Fruit fly (Drosophila melanogaster) whole organism, embryonic: ENCODE data around the gene CG15553.

Experiments
- Abd-B ChIP-seq: fragments of 200-800 bp; sonication (Bioruptor generic); optimal IDR thresholded peaks from 2 replicates; lab custom pipeline; 2018; ENCODE audit warnings: missing biosample characterization, mild to moderate bottlenecking, missing genetic modification characterization, moderate library complexity
- CG10147 ChIP-seq: fragments of 200-800 bp; sonication (Bioruptor generic); optimal IDR thresholded peaks from 2 replicates; lab custom pipeline; 2019; ENCODE audit warnings: missing biosample characterization, mild to moderate bottlenecking, missing genetic modification characterization, moderate library complexity
- CG10462 ChIP-seq: fragments of 200-800 bp; sonication (Bioruptor generic); optimal IDR thresholded peaks from 2 replicates; lab custom pipeline; 2016; ENCODE audit warnings: missing biosample characterization, missing genetic modification characterization
- CG13624 ChIP-seq: fragments of 200-800 bp; sonication (Bioruptor generic); optimal IDR thresholded peaks from 2 replicates; lab custom pipeline; 2016; ENCODE audit warnings: missing biosample characterization, missing genetic modification characterization
- CG13775 ChIP-seq: fragments of 200-800 bp; sonication (Bioruptor generic); optimal IDR thresholded peaks from 3 replicates; lab custom pipeline; 2017; ENCODE audit warnings: missing biosample characterization, mild to moderate bottlenecking, missing genetic modification characterization
- CG14014 ChIP-seq: fragments of 200-800 bp; sonication (Bioruptor generic); IDR thresholded peaks from 2 replicates; pipeline ENCODE4 v1.3.6; 2022; ENCODE audit warnings: missing biosample characterization, missing genetic modification characterization
- CG14860 ChIP-seq: fragments of 200-800 bp; sonication (Bioruptor generic); IDR thresholded peaks from 3 replicates; pipeline ENCODE4 v1.3.6; 2022; ENCODE audit warnings: missing biosample characterization, missing genetic modification characterization; ENCODE audit not compliant: partially characterized antibody
- CG14965 ChIP-seq: fragments of 200-800 bp; sonication (Bioruptor generic); optimal IDR thresholded peaks from 2 replicates; lab custom pipeline; 2016; ENCODE audit warnings: missing biosample characterization, missing genetic modification characterization, borderline replicate concordance
- CG17802 ChIP-seq: fragments of 200-800 bp; sonication (Bioruptor generic); optimal IDR thresholded peaks from 2 replicates; lab custom pipeline; 2018; ENCODE audit warnings: missing biosample characterization, mild to moderate bottlenecking, missing genetic modification characterization, moderate library complexity
- CG18764 ChIP-seq: fragments of 200-800 bp; sonication (Bioruptor generic); optimal IDR thresholded peaks from 3 replicates; lab custom pipeline; 2016; ENCODE audit warnings: missing biosample characterization, missing genetic modification characterization
- CG2202 ChIP-seq: fragments of 200-800 bp; sonication (Bioruptor generic); optimal IDR thresholded peaks from 2 replicates; lab custom pipeline; 2018; ENCODE audit warnings: missing biosample characterization, mild to moderate bottlenecking, missing genetic modification characterization
- CG2875 ChIP-seq: fragments of 200-800 bp; sonication (Bioruptor generic); optimal IDR thresholded peaks from 2 replicates; lab custom pipeline; 2017; ENCODE audit warnings: missing biosample characterization, mild to moderate bottlenecking, missing genetic modification characterization, missing genetic modification reagents
- CG31365 ChIP-seq: fragments of 200-800 bp; sonication (Bioruptor generic); optimal IDR thresholded peaks from 2 replicates; lab custom pipeline; 2018; ENCODE audit warnings: missing biosample characterization, mild to moderate bottlenecking, missing genetic modification characterization
- CG32772 ChIP-seq: fragments of 200-800 bp; sonication (Bioruptor generic); IDR thresholded peaks from 2 replicates; pipeline ENCODE4 v1.3.6; 2022; ENCODE audit warnings: missing biosample characterization, missing genetic modification characterization
- CG3726 ChIP-seq: fragments of 200-800 bp; sonication (Bioruptor generic); IDR thresholded peaks from 3 replicates; pipeline ENCODE4, ENCODE4 v1.3.6; 2022; ENCODE audit warnings: missing biosample characterization, missing genetic modification characterization
- CG7963 ChIP-seq: fragments of 200-800 bp; sonication (Bioruptor generic); IDR thresholded peaks from 3 replicates; pipeline ENCODE4 v1.3.6; 2022; ENCODE audit warnings: missing biosample characterization, missing genetic modification characterization; ENCODE audit not compliant: partially characterized antibody
- CG9609 ChIP-seq: fragments of 200-800 bp; sonication (Bioruptor generic); optimal IDR thresholded peaks from 3 replicates; lab custom pipeline; 2016; ENCODE audit warnings: missing biosample characterization, missing genetic modification characterization
- CG9797 ChIP-seq: fragments of 200-800 bp; sonication (Bioruptor generic); optimal IDR thresholded peaks from 3 replicates; lab custom pipeline; 2018; ENCODE audit warnings: missing biosample characterization, mild to moderate bottlenecking, missing genetic modification characterization
- CG9932 ChIP-seq: fragments of 200-800 bp; sonication (Bioruptor generic); IDR thresholded peaks from 2 replicates; pipeline ENCODE4 v1.3.6; 2022; ENCODE audit warnings: missing biosample characterization, missing genetic modification characterization
- CoRest ChIP-seq: fragments of 200-800 bp; sonication (Bioruptor generic); optimal IDR thresholded peaks from 3 replicates; lab custom pipeline; 2018; ENCODE audit warnings: missing biosample characterization, mild to moderate bottlenecking, missing genetic modification characterization, moderate library complexity
- Dip3 ChIP-seq: fragments of 200-800 bp; sonication (Bioruptor generic); optimal IDR thresholded peaks from 3 replicates; lab custom pipeline; 2016; ENCODE audit warnings: missing biosample characterization, missing genetic modification characterization
- Dref ChIP-seq: fragments of 200-800 bp; sonication (Bioruptor generic); IDR thresholded peaks from 2 replicates; pipeline ENCODE4 v1.3.6; 2022; ENCODE audit warnings: missing biosample characterization, missing genetic modification characterization
- Elba2 ChIP-seq: fragments of 200-800 bp; sonication (Bioruptor generic); optimal IDR thresholded peaks from 3 replicates; lab custom pipeline; 2016; ENCODE audit warnings: missing biosample characterization, missing genetic modification characterization
- HLH3B ChIP-seq: fragments of 200-800 bp; sonication (Bioruptor generic); IDR thresholded peaks from 2 replicates; pipeline ENCODE4 v1.3.6; 2022; ENCODE audit warnings: missing biosample characterization, missing genetic modification characterization
- HmgZ ChIP-seq: fragments of 200-800 bp; sonication (Bioruptor generic); optimal IDR thresholded peaks from 2 replicates; lab custom pipeline; 2018; ENCODE audit warnings: missing biosample characterization, mild to moderate bottlenecking, missing genetic modification characterization
- Med ChIP-seq: fragments of 200-800 bp; sonication (Bioruptor generic); peaks from one replicate; lab custom pipeline; 2016; ENCODE audit warnings: missing biosample characterization, missing genetic modification characterization, mild to moderate bottlenecking, inconsistent platforms, moderate library complexity
- NC2β ChIP-seq: fragments of 200-800 bp; sonication (Bioruptor generic); optimal IDR thresholded peaks from 2 replicates; lab custom pipeline; 2016; ENCODE audit warnings: missing biosample characterization, missing genetic modification characterization
- Taf1 ChIP-seq: fragments of 200-800 bp; sonication (Bioruptor generic); IDR thresholded peaks from 2 replicates; pipeline ENCODE4 v1.3.6; 2022; ENCODE audit warnings: missing biosample characterization, missing genetic modification characterization
- Trl ChIP-seq, 3 experiments: fragments of >200 bp in 2 of 3; fragments of 200-800 bp in 1 of 3; sonication (Bioruptor generic) in 1 of 3; optimal IDR thresholded peaks; 2 replicates in 1 of 3; 3 replicates in 2 of 3; lab custom pipeline; 2016 to 2017; ENCODE audit warnings: missing biosample characterization in 1 of 3, missing genetic modification characterization in 1 of 3
- ap ChIP-seq: fragments of 200-800 bp; sonication (Bioruptor generic); IDR thresholded peaks from 2 replicates; pipeline ENCODE4 v1.3.6; 2022; ENCODE audit warnings: missing biosample characterization, missing genetic modification characterization
- ato ChIP-seq: fragments of 200-800 bp; sonication (Bioruptor generic); IDR thresholded peaks from 2 replicates; pipeline ENCODE4 v1.3.6; 2022; ENCODE audit warnings: missing biosample characterization, missing genetic modification characterization; ENCODE audit not compliant: partially characterized antibody
- cg ChIP-seq: fragments of 200-800 bp; sonication (Bioruptor generic); optimal IDR thresholded peaks from 3 replicates; lab custom pipeline; 2019; ENCODE audit warnings: missing biosample characterization, mild to moderate bottlenecking, missing genetic modification characterization, moderate library complexity
- corto ChIP-seq: fragments of 200-800 bp; sonication (Bioruptor generic); optimal IDR thresholded peaks from 2 replicates; lab custom pipeline; 2016; ENCODE audit warnings: missing biosample characterization, mild to moderate bottlenecking, missing genetic modification characterization, moderate library complexity
- emc ChIP-seq: fragments of 200-800 bp; sonication (Bioruptor generic); optimal IDR thresholded peaks from 2 replicates; lab custom pipeline; 2016; ENCODE audit warnings: missing biosample characterization, missing genetic modification characterization
- exex ChIP-seq: fragments of 200-800 bp; sonication (Bioruptor generic); optimal IDR thresholded peaks from 4 replicates; lab custom pipeline; 2018; ENCODE audit warnings: missing biosample characterization, mild to moderate bottlenecking, missing genetic modification characterization, moderate library complexity
- fd102C ChIP-seq: fragments of 200-800 bp; sonication (Bioruptor generic); optimal IDR thresholded peaks from 2 replicates; lab custom pipeline; 2018; ENCODE audit warnings: missing biosample characterization, mild to moderate bottlenecking, missing genetic modification characterization, moderate library complexity
- gce ChIP-seq: fragments of 200-800 bp; sonication (Bioruptor generic); IDR thresholded peaks from 3 replicates; pipeline ENCODE4 v1.3.6; 2022; ENCODE audit warnings: missing biosample characterization, missing genetic modification characterization
- grau ChIP-seq: fragments of 200-800 bp; optimal IDR thresholded peaks from 3 replicates; lab custom pipeline; 2019; ENCODE audit warnings: missing biosample characterization, mild to moderate bottlenecking, missing genetic modification characterization, moderate library complexity
- h ChIP-seq: fragments of >200 bp; optimal IDR thresholded peaks from 2 replicates; lab custom pipeline; 2017
- her ChIP-seq: fragments of 200-800 bp; sonication (Bioruptor generic); optimal IDR thresholded peaks from 2 replicates; lab custom pipeline; 2016; ENCODE audit warnings: missing biosample characterization, missing genetic modification characterization
- hth ChIP-seq: fragments of >200 bp; optimal IDR thresholded peaks from 2 replicates; lab custom pipeline; 2017; ENCODE audit warnings: inconsistent platforms
- jigr1 ChIP-seq: fragments of 200-800 bp; sonication (Bioruptor generic); IDR thresholded peaks from 3 replicates; pipeline ENCODE4 v1.3.6; 2022; ENCODE audit warnings: missing biosample characterization, missing genetic modification characterization
- jumu ChIP-seq: fragments of 200-800 bp; sonication (Bioruptor generic); optimal IDR thresholded peaks from 3 replicates; lab custom pipeline; 2016; ENCODE audit warnings: missing biosample characterization, missing genetic modification characterization
- lov ChIP-seq, 2 experiments: fragments of 200-800 bp in 1 of 2; fragments of >200 bp in 1 of 2; sonication (Bioruptor generic) in 1 of 2; IDR thresholded peaks in 1 of 2; optimal IDR thresholded peaks in 1 of 2; 2 replicates in 1 of 2; 3 replicates in 1 of 2; pipeline versions ENCODE4 v1.3.6 to Lab custom; 2017 to 2022; ENCODE audit warnings: missing biosample characterization in 1 of 2, missing genetic modification characterization in 1 of 2
- nau ChIP-seq: fragments of 200-800 bp; sonication (Bioruptor generic); optimal IDR thresholded peaks from 3 replicates; lab custom pipeline; 2017; ENCODE audit warnings: missing biosample characterization, mild to moderate bottlenecking, missing genetic modification characterization, missing genetic modification reagents
- stc ChIP-seq: fragments of 200-800 bp; sonication (Bioruptor generic); IDR thresholded peaks from 2 replicates; pipeline ENCODE4 v1.3.6; 2022; ENCODE audit warnings: missing biosample characterization, missing genetic modification characterization
- tap ChIP-seq: fragments of 200-800 bp; optimal IDR thresholded peaks from 3 replicates; lab custom pipeline; 2019; ENCODE audit warnings: missing biosample characterization, mild to moderate bottlenecking, missing genetic modification characterization, moderate library complexity

CG15553 gene

DNA sequence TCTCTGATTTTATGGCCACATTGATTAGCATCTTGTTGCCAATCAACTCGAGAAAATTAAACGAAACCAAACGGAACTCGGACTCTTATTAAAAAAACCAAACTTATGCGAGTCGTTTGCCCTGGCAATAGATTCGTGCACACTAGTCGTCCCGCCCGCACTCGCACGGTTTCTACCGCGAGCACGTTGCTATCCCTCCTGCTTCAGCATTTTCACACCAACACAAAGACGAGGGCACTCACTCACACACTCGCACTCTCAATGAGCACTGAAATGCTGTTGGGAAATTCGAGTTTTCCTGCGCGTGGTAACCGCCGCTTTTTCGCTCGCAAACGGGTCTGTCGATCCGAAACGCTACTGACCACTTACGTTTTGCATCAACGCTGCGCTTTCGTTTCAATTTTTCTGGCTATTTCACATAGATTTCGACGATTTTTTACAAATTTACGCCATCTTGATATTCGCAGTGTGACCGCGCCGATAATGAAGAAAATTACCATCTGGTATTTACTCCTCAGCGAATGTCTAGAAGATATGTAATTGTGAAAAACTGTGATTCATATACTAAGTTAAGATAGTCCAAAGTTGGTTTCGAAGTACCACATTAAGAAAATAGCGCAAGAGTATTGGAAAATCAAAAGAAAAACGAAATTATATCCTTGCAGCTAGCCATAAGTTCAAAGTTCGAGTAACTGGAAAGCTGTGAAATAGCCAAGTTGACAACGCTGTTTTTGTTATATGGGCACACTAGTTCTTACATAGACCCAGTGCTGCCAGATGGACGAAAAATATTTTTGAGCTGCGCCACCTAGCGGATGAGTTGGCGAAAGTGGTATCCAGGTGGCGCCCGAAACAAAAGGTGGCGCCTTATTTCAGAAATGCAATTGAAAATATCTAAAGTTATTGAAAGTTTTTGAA lies 40.0 kb downstream of the CG15553 start, which contains the start of gene dco (continued):
- TF ChIP-seq NC2β (GFP tag; lab: Kevin White, UChicago) = peak; percentile 46
- peak; percentile 92 for TF ChIP-seq CG32772 (GFP tag; lab: Robert Waterston, UW)
- peak; percentile 43 for TF ChIP-seq Dref (GFP tag; lab: Robert Waterston, UW)
- TF ChIP-seq CG14014 (GFP tag; lab: Robert Waterston, UW) = peak; percentile 74
- TF ChIP-seq jumu (GFP tag; lab: Kevin White, UChicago) = peak; percentile 81
- no peak for TF ChIP-seq h (lab: Kevin White, UChicago)
- peak; percentile 95 for TF ChIP-seq CG9797
- TF ChIP-seq Dip3 (GFP tag; lab: Kevin White, UChicago) = peak; percentile 50
- no peak for TF ChIP-seq hth
- peak; percentile 75 for TF ChIP-seq CG9609 (GFP tag; lab: Kevin White, UChicago)
- peak; percentile 5 for TF ChIP-seq CG10147 (GFP tag; lab: Kevin White, UChicago)
- peak; percentile 71; the same call in 1 of the 3 replicates for TF ChIP-seq gce (GFP tag; lab: Robert Waterston, UW)
- TF ChIP-seq emc = peak; percentile 79
- TF ChIP-seq nau (GFP tag; lab: Kevin White, UChicago) = no peak
- no peak for TF ChIP-seq CG7963 (GFP tag; lab: Robert Waterston, UW)
- peak; percentile 82 for TF ChIP-seq CG13624 (GFP tag; lab: Kevin White, UChicago)
- peak; percentile 31; the same call in 1 of the 2 replicates for TF ChIP-seq ap
- peak; percentile 24 for TF ChIP-seq Elba2 (GFP tag; lab: Kevin White, UChicago)
- TF ChIP-seq CG31365 (tag; lab: Kevin White, UChicago) = no peak
- TF ChIP-seq CG9932 = peak; percentile 93
- peak; percentile 54 for TF ChIP-seq CG14965 (GFP tag; lab: Kevin White, UChicago)
- TF ChIP-seq CG18764 = peak; percentile 72
- TF ChIP-seq lov (optimal IDR thresholded peaks at IDR 0.05; lab: Kevin White, UChicago) = no peak
- peak; percentile 76; the same call in 2 of the 3 replicates for TF ChIP-seq lov (GFP tag; IDR thresholded peaks at IDR 0.05; lab: Robert Waterston, UW)
- peak; percentile 76; the same call in 2 of the 3 replicates for TF ChIP-seq jigr1
- peak; percentile 82 for TF ChIP-seq HLH3B
- TF ChIP-seq cg (GFP tag; lab: Kevin White, UChicago) = peak; percentile 97
- TF ChIP-seq exex (tag; lab: Kevin White, UChicago) = no peak
- no peak for TF ChIP-seq CG13775 (GFP tag; lab: Kevin White, UChicago)
- peak in 1 of 2 experiments; percentile 19 for TF ChIP-seq Trl (optimal IDR thresholded peaks at IDR 0.05; lab: Kevin White, UChicago)
- TF ChIP-seq Trl (GFP tag; optimal IDR thresholded peaks at IDR 0.05; lab: Kevin White, UChicago) = peak; percentile 61
- TF ChIP-seq tap (tag; lab: Kevin White, UChicago) = no peak
- peak; percentile 63 for TF ChIP-seq Taf1 (GFP tag; lab: Robert Waterston, UW)
- no peak for TF ChIP-seq CG10462
- TF ChIP-seq Med (GFP tag; lab: Kevin White, UChicago) = peak; percentile 98
- peak; percentile 65 for TF ChIP-seq CoRest (tag; lab: Kevin White, UChicago)
- TF ChIP-seq CG17802 (tag; lab: Kevin White, UChicago) = peak; percentile 64
- TF ChIP-seq corto (GFP tag; lab: Kevin White, UChicago) = no peak
- TF ChIP-seq CG14860 (GFP tag; lab: Robert Waterston, UW) = no peak
- TF ChIP-seq her (GFP tag; lab: Kevin White, UChicago) = peak; percentile 29
- TF ChIP-seq fd102C (GFP tag; lab: Kevin White, UChicago) = no peak
- TF ChIP-seq stc (GFP tag; lab: Robert Waterston, UW) = peak; percentile 28; the same call in 1 of the 2 replicates
- 0 out of 2 replicates have a peak, but pooled peaks have one; percentile 10 for TF ChIP-seq ato (GFP tag; lab: Robert Waterston, UW)
- TF ChIP-seq Abd-B (GFP tag; lab: Kevin White, UChicago) = peak; percentile 43
- peak; percentile 60 for TF ChIP-seq grau (tag; lab: Kevin White, UChicago)
- peak; percentile 85; the same call in 2 of the 3 replicates for TF ChIP-seq CG3726 (GFP tag; lab: Robert Waterston, UW)
- TF ChIP-seq HmgZ (tag; lab: Kevin White, UChicago) = peak; percentile 29
- no peak for TF ChIP-seq CG2875 (GFP tag; lab: Kevin White, UChicago)
- TF ChIP-seq CG2202 = no peak
